Fruit fly (Drosophila melanogaster) whole organism, embryonic: ENCODE measurements around the gene CG46304.

ENCODE experiments used
- Atf6 ChIP-seq: fragments of 200-800 bp; sonication (Bioruptor generic); IDR thresholded peaks from 2 replicates; pipeline ENCODE4 v1.3.6; 2022; ENCODE audit warnings: missing biosample characterization, missing genetic modification characterization
- CG12744 ChIP-seq: fragments of 200-800 bp; sonication (Bioruptor generic); optimal IDR thresholded peaks from 2 replicates; lab custom pipeline; 2016; ENCODE audit warnings: missing biosample characterization, missing genetic modification characterization
- CG13624 ChIP-seq: fragments of 200-800 bp; sonication (Bioruptor generic); optimal IDR thresholded peaks from 2 replicates; lab custom pipeline; 2016; ENCODE audit warnings: missing biosample characterization, missing genetic modification characterization
- CG13775 ChIP-seq: fragments of 200-800 bp; sonication (Bioruptor generic); optimal IDR thresholded peaks from 3 replicates; lab custom pipeline; 2017; ENCODE audit warnings: missing biosample characterization, mild to moderate bottlenecking, missing genetic modification characterization
- CG14050 ChIP-seq: fragments of 200-800 bp; sonication (Bioruptor generic); IDR thresholded peaks from 3 replicates; pipeline ENCODE4 v1.3.6; 2022; ENCODE audit warnings: missing biosample characterization, missing genetic modification characterization
- CG14710 ChIP-seq: fragments of 200-800 bp; sonication (Bioruptor generic); optimal IDR thresholded peaks from 3 replicates; lab custom pipeline; 2019; ENCODE audit warnings: missing biosample characterization, mild to moderate bottlenecking, missing genetic modification characterization, moderate library complexity
- CG15514 ChIP-seq: fragments of 200-800 bp; sonication (Bioruptor generic); optimal IDR thresholded peaks from 3 replicates; lab custom pipeline; 2017; ENCODE audit warnings: missing biosample characterization, missing genetic modification characterization, mild to moderate bottlenecking, moderate library complexity, missing genetic modification reagents
- CG16863 ChIP-seq: fragments of 200-800 bp; sonication (Bioruptor generic); optimal IDR thresholded peaks from 3 replicates; lab custom pipeline; 2016; ENCODE audit warnings: missing biosample characterization, missing genetic modification characterization
- CG1832 ChIP-seq: fragments of 200-800 bp; sonication (Bioruptor generic); optimal IDR thresholded peaks from 2 replicates; lab custom pipeline; 2017; ENCODE audit warnings: missing biosample characterization, mild to moderate bottlenecking, missing genetic modification characterization, inconsistent platforms
- CG2120 ChIP-seq: fragments of 200-800 bp; sonication (Bioruptor generic); optimal IDR thresholded peaks from 3 replicates; lab custom pipeline; 2016; ENCODE audit warnings: missing biosample characterization, missing genetic modification characterization
- CG2199 ChIP-seq: fragments of 200-800 bp; sonication (Bioruptor generic); IDR thresholded peaks from 3 replicates; pipeline ENCODE4 v1.3.6; 2022; ENCODE audit warnings: missing biosample characterization, missing genetic modification characterization
- CG2889 ChIP-seq: fragments of 200-800 bp; sonication (Bioruptor generic); IDR thresholded peaks from 3 replicates; pipeline ENCODE4 v1.3.6; 2022; ENCODE audit warnings: missing biosample characterization, missing genetic modification characterization
- CG31365 ChIP-seq: fragments of 200-800 bp; sonication (Bioruptor generic); optimal IDR thresholded peaks from 2 replicates; lab custom pipeline; 2018; ENCODE audit warnings: missing biosample characterization, mild to moderate bottlenecking, missing genetic modification characterization
- CG3163 ChIP-seq: fragments of 200-800 bp; sonication (Bioruptor generic); optimal IDR thresholded peaks from 3 replicates; lab custom pipeline; 2016; ENCODE audit warnings: missing biosample characterization, missing genetic modification characterization
- CG3281 ChIP-seq: fragments of 200-800 bp; sonication (Bioruptor generic); optimal IDR thresholded peaks from 3 replicates; lab custom pipeline; 2017; ENCODE audit warnings: missing biosample characterization, mild to moderate bottlenecking, missing genetic modification characterization
- CG33557 ChIP-seq: fragments of 200-800 bp; sonication (Bioruptor generic); optimal IDR thresholded peaks from 2 replicates; lab custom pipeline; 2019; ENCODE audit warnings: missing biosample characterization, mild to moderate bottlenecking, missing genetic modification characterization, moderate library complexity
- CG3995 ChIP-seq: fragments of 200-800 bp; sonication (Bioruptor generic); optimal IDR thresholded peaks from 3 replicates; lab custom pipeline; 2016; ENCODE audit warnings: missing biosample characterization, missing genetic modification characterization
- CG4360 ChIP-seq: fragments of 200-800 bp; sonication (Bioruptor generic); IDR thresholded peaks from 2 replicates; pipeline ENCODE4 v1.3.6; 2022; ENCODE audit warnings: missing biosample characterization, missing genetic modification characterization
- CG5245 ChIP-seq: fragments of 200-800 bp; sonication (Bioruptor generic); optimal IDR thresholded peaks from 3 replicates; lab custom pipeline; 2016; ENCODE audit warnings: missing biosample characterization, missing genetic modification characterization
- CG6272 ChIP-seq: fragments of 200-800 bp; sonication (Bioruptor generic); IDR thresholded peaks from 2 replicates; pipeline ENCODE4 v1.3.6; 2022; ENCODE audit warnings: missing biosample characterization, missing genetic modification characterization
- CG7786 ChIP-seq: fragments of 200-800 bp; sonication (Bioruptor generic); optimal IDR thresholded peaks from 2 replicates; lab custom pipeline; 2016; ENCODE audit warnings: missing biosample characterization, missing genetic modification characterization
- Chrac-16 ChIP-seq: fragments of 200-800 bp; sonication (Bioruptor generic); optimal IDR thresholded peaks from 3 replicates; lab custom pipeline; 2016; ENCODE audit warnings: missing biosample characterization, missing genetic modification characterization
- Hr39 ChIP-seq: fragments of >200 bp; optimal IDR thresholded peaks from 2 replicates; lab custom pipeline; 2017
- Lpt ChIP-seq: fragments of >200 bp; optimal IDR thresholded peaks from 2 replicates; lab custom pipeline; 2018; ENCODE audit warnings: missing biosample characterization, missing genetic modification characterization
- MBD-R2 ChIP-seq: fragments of 200-800 bp; sonication (Bioruptor generic); IDR thresholded peaks from 2 replicates; pipeline ENCODE4 v1.3.6; 2022; ENCODE audit warnings: missing biosample characterization, missing genetic modification characterization
- MTF-1 ChIP-seq: fragments of 200-800 bp; sonication (Bioruptor generic); optimal IDR thresholded peaks from 2 replicates; lab custom pipeline; 2018; ENCODE audit warnings: missing biosample characterization, mild to moderate bottlenecking, missing genetic modification characterization, borderline replicate concordance
- Meics ChIP-seq: fragments of 200-800 bp; sonication (Bioruptor generic); optimal IDR thresholded peaks from 2 replicates; lab custom pipeline; 2017; ENCODE audit warnings: missing biosample characterization, mild to moderate bottlenecking, missing genetic modification characterization
- NK7.1 ChIP-seq: fragments of 200-800 bp; sonication (Bioruptor generic); optimal IDR thresholded peaks from 3 replicates; lab custom pipeline; 2016; ENCODE audit warnings: missing biosample characterization, missing genetic modification characterization
- Sry-δ ChIP-seq: fragments of 200-800 bp; sonication (Bioruptor generic); optimal IDR thresholded peaks from 2 replicates; lab custom pipeline; 2016; ENCODE audit warnings: missing biosample characterization, missing genetic modification characterization
- Taf1 ChIP-seq: fragments of 200-800 bp; sonication (Bioruptor generic); IDR thresholded peaks from 2 replicates; pipeline ENCODE4 v1.3.6; 2022; ENCODE audit warnings: missing biosample characterization, missing genetic modification characterization
- YL-1 ChIP-seq: fragments of 200-800 bp; sonication (Bioruptor generic); optimal IDR thresholded peaks from 3 replicates; lab custom pipeline; 2017; ENCODE audit warnings: missing biosample characterization, mild to moderate bottlenecking, missing genetic modification characterization
- al ChIP-seq: fragments of 200-800 bp; sonication (Bioruptor generic); IDR thresholded peaks from 2 replicates; pipeline ENCODE4 v1.3.6; 2022; ENCODE audit warnings: missing biosample characterization, missing genetic modification characterization
- bigmax ChIP-seq: fragments of 200-800 bp; sonication (Bioruptor generic); optimal IDR thresholded peaks from 2 replicates; lab custom pipeline; 2018; ENCODE audit warnings: missing biosample characterization, mild to moderate bottlenecking, missing genetic modification characterization
- cas ChIP-seq: fragments of 200-800 bp; sonication (Bioruptor generic); IDR thresholded peaks from 2 replicates; pipeline ENCODE4 v1.3.6; 2022; ENCODE audit warnings: missing biosample characterization, missing genetic modification characterization
- ci ChIP-seq: fragments of 200-800 bp; sonication (Bioruptor generic); IDR thresholded peaks from 3 replicates; pipeline ENCODE4 v1.3.6; 2022; ENCODE audit warnings: missing biosample characterization, missing genetic modification characterization
- crol ChIP-seq: fragments of 200-800 bp; sonication (Bioruptor generic); IDR thresholded peaks from 2 replicates; pipeline ENCODE4 v1.3.6; 2022; ENCODE audit warnings: missing biosample characterization, missing genetic modification characterization
- dmrt99B ChIP-seq: fragments of 200-800 bp; sonication (Bioruptor generic); optimal IDR thresholded peaks from 2 replicates; lab custom pipeline; 2018; ENCODE audit warnings: missing biosample characterization, mild to moderate bottlenecking, missing genetic modification characterization, moderate library complexity
- eve ChIP-seq, 2 experiments: fragments of >200 bp; optimal IDR thresholded peaks; 2 replicates each; lab custom pipeline; 2017; ENCODE audit warnings: missing biosample characterization in 2 of 2, missing genetic modification characterization in 2 of 2
- fd3F ChIP-seq: fragments of 200-800 bp; sonication (Bioruptor generic); optimal IDR thresholded peaks from 2 replicates; lab custom pipeline; 2018; ENCODE audit warnings: missing biosample characterization, mild to moderate bottlenecking, missing genetic modification characterization, moderate library complexity
- grn ChIP-seq: fragments of 200-800 bp; sonication (Bioruptor generic); optimal IDR thresholded peaks from 3 replicates; lab custom pipeline; 2017; ENCODE audit warnings: missing biosample characterization, missing genetic modification characterization
- hth ChIP-seq: fragments of >200 bp; optimal IDR thresholded peaks from 2 replicates; lab custom pipeline; 2017; ENCODE audit warnings: inconsistent platforms
- insv ChIP-seq, 2 experiments: fragments of 200-800 bp; sonication (Bioruptor generic); optimal IDR thresholded peaks; 3 replicates each; lab custom pipeline; 2016 to 2018; ENCODE audit warnings: missing biosample characterization in 2 of 2, missing genetic modification characterization in 2 of 2
- inv ChIP-seq: fragments of 200-800 bp; sonication (Bioruptor generic); IDR thresholded peaks from 2 replicates; pipeline ENCODE4 v1.3.6; 2022; ENCODE audit warnings: missing biosample characterization, missing genetic modification characterization; ENCODE audit not compliant: partially characterized antibody
- lmd ChIP-seq: fragments of 200-800 bp; sonication (Bioruptor generic); IDR thresholded peaks from 2 replicates; pipeline ENCODE4 v1.3.6; 2022; ENCODE audit warnings: missing biosample characterization, missing genetic modification characterization
- lola ChIP-seq, 3 experiments: fragments of >200 bp in 2 of 3; fragments of 200-800 bp in 1 of 3; sonication (Bioruptor generic) in 1 of 3; optimal IDR thresholded peaks; 2 replicates each; lab custom pipeline; 2017 to 2019; ENCODE audit warnings: missing biosample characterization in 3 of 3, missing genetic modification characterization in 3 of 3, mild to moderate bottlenecking in 1 of 3, moderate library complexity in 1 of 3
- mam ChIP-seq: fragments of 200-800 bp; sonication (Bioruptor generic); optimal IDR thresholded peaks from 3 replicates; lab custom pipeline; 2016; ENCODE audit warnings: missing biosample characterization, missing genetic modification characterization
- nerfin-2 ChIP-seq: fragments of 200-800 bp; sonication (Bioruptor generic); IDR thresholded peaks from 2 replicates; pipeline ENCODE4 v1.3.6; 2022; ENCODE audit warnings: missing biosample characterization, missing genetic modification characterization; ENCODE audit not compliant: partially characterized antibody
- peb ChIP-seq: fragments of 200-800 bp; sonication (Bioruptor generic); IDR thresholded peaks from 2 replicates; pipeline ENCODE4 v1.3.6; 2022; ENCODE audit warnings: missing biosample characterization, missing genetic modification characterization
- slp2 ChIP-seq: fragments of 200-800 bp; sonication (Bioruptor generic); optimal IDR thresholded peaks from 2 replicates; lab custom pipeline; 2016; ENCODE audit warnings: missing biosample characterization, missing genetic modification characterization
- trem ChIP-seq: fragments of 200-800 bp; optimal IDR thresholded peaks from 3 replicates; lab custom pipeline; 2019; ENCODE audit warnings: missing biosample characterization, mild to moderate bottlenecking, missing genetic modification characterization, moderate library complexity
- usp ChIP-seq: fragments of >200 bp; optimal IDR thresholded peaks from 2 replicates; lab custom pipeline; 2017; ENCODE audit warnings: missing biosample characterization, missing genetic modification characterization
- zen2 ChIP-seq: fragments of 200-800 bp; sonication (Bioruptor generic); IDR thresholded peaks from 3 replicates; pipeline ENCODE4 v1.3.6; 2022; ENCODE audit warnings: missing biosample characterization, missing genetic modification characterization; ENCODE audit not compliant: partially characterized antibody
- zfh1 ChIP-seq: fragments of 200-800 bp; sonication (Bioruptor generic); IDR thresholded peaks from 3 replicates; pipeline ENCODE4 v1.3.6; 2022; ENCODE audit warnings: missing biosample characterization, missing genetic modification characterization

CG46304 gene

DNA sequence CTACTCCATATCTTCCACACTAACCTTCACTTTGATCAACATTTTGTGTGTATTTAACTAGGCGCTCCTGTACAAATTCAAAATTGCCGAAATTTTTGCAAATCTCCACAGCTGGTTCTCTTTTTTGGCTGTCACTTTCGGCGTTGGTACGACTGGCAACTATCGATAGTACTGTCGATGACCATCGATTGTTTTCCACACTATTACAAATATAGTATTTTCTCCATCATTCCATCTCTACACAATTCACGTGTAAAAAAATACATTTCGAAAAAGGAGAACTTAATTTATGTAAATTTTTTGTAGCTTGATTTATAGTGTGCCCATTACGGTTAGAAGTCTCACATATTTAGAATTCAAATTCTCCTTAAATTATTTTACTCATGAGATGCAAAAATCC, 5.6 kb downstream of the CG46304 start, which contains the start of gene Nedd8 (continued):
- TF ChIP-seq CG33557 (GFP tag; lab: Kevin White, UChicago) (no peak), peb (GFP tag; lab: Robert Waterston, UW) (no peak), CG2120 (GFP tag; lab: Kevin White, UChicago) (peak; percentile 46), NK7.1 (GFP tag; lab: Kevin White, UChicago) (no peak), Chrac-16 (GFP tag; lab: Kevin White, UChicago) (no peak), YL-1 (GFP tag; lab: Kevin White, UChicago) (peak; percentile 75), cas (GFP tag; lab: Robert Waterston, UW) (no peak), crol (GFP tag; lab: Robert Waterston, UW) (no peak), CG14050 (GFP tag; lab: Robert Waterston, UW) (no peak), grn (GFP tag; lab: Kevin White, UChicago) (no peak), CG2199 (GFP tag; lab: Robert Waterston, UW) (no peak), CG4360 (GFP tag; lab: Robert Waterston, UW) (no peak), CG7786 (no peak), MTF-1 (no peak), CG15514 (peak; percentile 91), CG16863 (GFP tag; lab: Kevin White, UChicago) (no peak), CG14710 (tag; lab: Kevin White, UChicago) (peak; percentile 30), CG5245 (GFP tag; lab: Kevin White, UChicago) (no peak), Taf1 (GFP tag; lab: Robert Waterston, UW) (no peak), zfh1 (GFP tag; lab: Robert Waterston, UW) (no peak), Sry-δ (GFP tag; lab: Kevin White, UChicago) (peak; percentile 90), CG3995 (GFP tag; lab: Kevin White, UChicago) (peak; percentile 65), nerfin-2 (GFP tag; lab: Robert Waterston, UW) (peak; percentile 66), usp (GFP tag; lab: Kevin White, UChicago) (no peak), insv (GFP tag; optimal IDR thresholded peaks at IDR 0.05; lab: Kevin White, UChicago) (no peak), mam (GFP tag; lab: Kevin White, UChicago) (no peak), CG1832 (no peak), lmd (GFP tag; lab: Robert Waterston, UW) (no peak), CG3163 (GFP tag; lab: Kevin White, UChicago) (peak; percentile 54), bigmax (GFP tag; lab: Kevin White, UChicago) (no peak), CG13624 (peak; percentile 11), dmrt99B (tag; lab: Kevin White, UChicago) (no peak), MBD-R2 (peak; percentile 89), al (GFP tag; lab: Robert Waterston, UW) (no peak), CG2889 (GFP tag; lab: Robert Waterston, UW) (no peak), Hr39 (no peak), ci (GFP tag; lab: Robert Waterston, UW) (no peak; the same call in 2 of the 3 replicates), trem (peak; percentile 48), zen2 (peak; percentile 81), Atf6 (GFP tag; lab: Robert Waterston, UW) (no peak), Meics (no peak), CG13775 (no peak), Lpt (GFP tag; lab: Kevin White, UChicago) (no peak), inv (GFP tag; lab: Robert Waterston, UW) (peak; percentile 76), CG3281 (no peak), eve (GFP tag; optimal IDR thresholded peaks at IDR 0.05; lab: Kevin White, UChicago) (no peak), fd3F (GFP tag; lab: Kevin White, UChicago) (no peak), slp2 (GFP tag; lab: Kevin White, UChicago) (no peak), lola (GFP tag; optimal IDR thresholded peaks at IDR 0.05; lab: Kevin White, UChicago) (no peak), CG12744 (no peak), CG6272 (no peak), CG31365 (tag; lab: Kevin White, UChicago) (no peak), hth (lab: Kevin White, UChicago) (no peak)
